Worm (Caenorhabditis elegans): ENCODE results near the gene F59E12.9.
A peak's percentile ranks its signal among the peaks of the same experiment; 100 is the strongest.

F59E12.9 gene

ce11 chrII:5593377-5593932, 53.4 kb downstream of the F59E12.9 start, which contains the start of gene cdc-14:
TSS of gene cdc-14 (minus strand) at chrII:5593427.
- TF ChIP-seq pha-4 (tag; optimal IDR thresholded peaks at IDR 0.05) (no peak), nhr-12 (tag; optimal IDR thresholded peaks at IDR 0.05) (no peak), blmp-1 (tag; optimal IDR thresholded peaks at IDR 0.05) (no peak), lin-32 (GFP tag; optimal IDR thresholded peaks at IDR 0.05) (no peak), bed-3 (GFP tag; optimal IDR thresholded peaks at IDR 0.05) (no peak), nhr-76 (tag; optimal IDR thresholded peaks at IDR 0.05) (no peak), sem-2 (GFP tag; optimal IDR thresholded peaks at IDR 0.05) (no peak), ceh-43 (GFP tag; optimal IDR thresholded peaks at IDR 0.05) (no peak), sptf-1 (tag; optimal IDR thresholded peaks at IDR 0.05) (no peak), mep-1 (tag; optimal IDR thresholded peaks at IDR 0.05) (peak; percentile 87), elt-3 (tag; optimal IDR thresholded peaks at IDR 0.05) (no peak), ham-2 (GFP tag; optimal IDR thresholded peaks at IDR 0.05) (no peak), ztf-11 (tag; optimal IDR thresholded peaks at IDR 0.05) (no peak), nhr-28 (tag; optimal IDR thresholded peaks at IDR 0.05) (no peak), ceh-83 (GFP tag; optimal IDR thresholded peaks at IDR 0.05) (no peak), lsy-2 (tag; optimal IDR thresholded peaks at IDR 0.05) (peak; percentile 44), flh-1 (GFP tag; optimal IDR thresholded peaks at IDR 0.05) (no peak), unc-39 (tag; optimal IDR thresholded peaks at IDR 0.05) (no peak), nhr-2 (tag; optimal IDR thresholded peaks at IDR 0.05) (peak; percentile 2), snpc-4 (tag; optimal IDR thresholded peaks at IDR 0.05) (no peak), nhr-237 (tag; optimal IDR thresholded peaks at IDR 0.05) (peak; percentile 39), unc-62 (GFP tag; optimal IDR thresholded peaks at IDR 0.05) (peak; percentile 80), elt-1 (tag; optimal IDR thresholded peaks at IDR 0.05; ENCODE audit: borderline replicate concordance, insufficient read depth) (no peak), M03D4.4 (tag; optimal IDR thresholded peaks at IDR 0.05) (no peak), mls-2 (tag; optimal IDR thresholded peaks at IDR 0.05) (no peak), ces-1 (GFP tag; optimal IDR thresholded peaks at IDR 0.05) (peak; percentile 45), cnd-1 (tag; optimal IDR thresholded peaks at IDR 0.05) (peak; percentile 47), tbx-8 (GFP tag; optimal IDR thresholded peaks at IDR 0.05) (no peak), lin-13 (tag; optimal IDR thresholded peaks at IDR 0.05) (peak; percentile 81), ceh-39 (tag; optimal IDR thresholded peaks at IDR 0.05) (peak; percentile 75), mab-5 (tag; optimal IDR thresholded peaks at IDR 0.05) (no peak), drap-1 (GFP tag; optimal IDR thresholded peaks at IDR 0.05) (no peak), zip-8 (tag; optimal IDR thresholded peaks at IDR 0.05) (no peak), hlh-1 (tag; optimal IDR thresholded peaks at IDR 0.05) (peak; percentile 86), unc-120 (tag; optimal IDR thresholded peaks at IDR 0.05; ENCODE audit: poor library complexity, severe bottlenecking) (peak; percentile 74)

- no peak for TF ChIP-seq ztf-11 (tag; optimal IDR thresholded peaks at IDR 0.05)
- TF ChIP-seq flh-1 (GFP tag; optimal IDR thresholded peaks at IDR 0.05) = no peak
- no peak for TF ChIP-seq sptf-1 (tag; optimal IDR thresholded peaks at IDR 0.05)
- TF ChIP-seq mls-2 (tag; optimal IDR thresholded peaks at IDR 0.05) = no peak
- no peak for TF ChIP-seq tbx-8 (GFP tag; optimal IDR thresholded peaks at IDR 0.05)
- TF ChIP-seq pha-4 (tag; optimal IDR thresholded peaks at IDR 0.05) = no peak
- no peak for TF ChIP-seq ceh-39 (tag; optimal IDR thresholded peaks at IDR 0.05)
- TF ChIP-seq blmp-1 (tag; optimal IDR thresholded peaks at IDR 0.05) = no peak
- no peak for TF ChIP-seq zip-8 (tag; optimal IDR thresholded peaks at IDR 0.05)
These were observed 54.0 kb downstream of the F59E12.9 start for ce11 chrII:5592857-5593256.

- no peak for TF ChIP-seq pha-4 (tag; optimal IDR thresholded peaks at IDR 0.05)
- no peak for TF ChIP-seq M03D4.4 (tag; optimal IDR thresholded peaks at IDR 0.05)
- TF ChIP-seq sptf-1 (tag; optimal IDR thresholded peaks at IDR 0.05) = no peak
- TF ChIP-seq cnd-1 (tag; optimal IDR thresholded peaks at IDR 0.05) = no peak
- TF ChIP-seq zip-8 (tag; optimal IDR thresholded peaks at IDR 0.05) = no peak
- no peak for TF ChIP-seq mls-2 (tag; optimal IDR thresholded peaks at IDR 0.05)
- no peak for TF ChIP-seq nhr-76 (tag; optimal IDR thresholded peaks at IDR 0.05)
- TF ChIP-seq nhr-12 (tag; optimal IDR thresholded peaks at IDR 0.05) = no peak
- TF ChIP-seq drap-1 (GFP tag; optimal IDR thresholded peaks at IDR 0.05) = no peak
- TF ChIP-seq snpc-4 (tag; optimal IDR thresholded peaks at IDR 0.05) = no peak
- no peak for TF ChIP-seq nhr-28 (tag; optimal IDR thresholded peaks at IDR 0.05)
- TF ChIP-seq ceh-43 (GFP tag; optimal IDR thresholded peaks at IDR 0.05) = no peak
These were observed 55.3 kb downstream of the F59E12.9 start for ce11 chrII:5591558-5591957.

All from whole organism, mixed stage, embryonic.